Worm (Caenorhabditis elegans): Measurements from ENCODE around the gene col-183.

The col-183 gene

ce11 chrX:13514384-13514783 is 46.8 kb upstream of the col-183 start (continued):
- peak; percentile 97 for TF ChIP-seq nhr-47 (tag; optimal IDR thresholded peaks at IDR 0.05)
- peak; percentile 94 for TF ChIP-seq nhr-19 (GFP tag; conservative IDR thresholded peaks at IDR 0.05)
- TF ChIP-seq Y116A8C.19 (tag; optimal IDR thresholded peaks at IDR 0.05; ENCODE audit: borderline replicate concordance): no peak
- no peak for TF ChIP-seq ama-1 (optimal IDR thresholded peaks at IDR 0.05)
- TF ChIP-seq rnt-1 (tag; optimal IDR thresholded peaks at IDR 0.05): peak; percentile 24
- TF ChIP-seq pax-3 (tag; optimal IDR thresholded peaks at IDR 0.05): peak; percentile 63
- TF ChIP-seq zip-4 (GFP tag; optimal IDR thresholded peaks at IDR 0.05): peak; percentile 91
- TF ChIP-seq ztf-11 (tag; optimal IDR thresholded peaks at IDR 0.05): peak; percentile 47 to 69
- TF ChIP-seq lin-39 (tag; optimal IDR thresholded peaks at IDR 0.05): peak; percentile 96
- TF ChIP-seq unc-62 (GFP tag; optimal IDR thresholded peaks at IDR 0.05): no peak
- peak; percentile 93 for TF ChIP-seq fos-1 (tag; optimal IDR thresholded peaks at IDR 0.05)
- TF ChIP-seq dpl-1 (GFP tag; optimal IDR thresholded peaks at IDR 0.05): peak; percentile 38 to 46 (median 40)
- peak; percentile 72 for TF ChIP-seq fkh-4 (tag; optimal IDR thresholded peaks at IDR 0.05; ENCODE audit: borderline replicate concordance)
- no peak for TF ChIP-seq C34B4.2 (tag; optimal IDR thresholded peaks at IDR 0.05)
- TF ChIP-seq dsc-1 (tag; optimal IDR thresholded peaks at IDR 0.05): peak; percentile 98
- no peak for TF ChIP-seq F16B12.6 (tag; optimal IDR thresholded peaks at IDR 0.05)
- peak; percentile 32 for TF ChIP-seq C04F5.9 (tag; optimal IDR thresholded peaks at IDR 0.05)
- peak; percentile 97 for TF ChIP-seq C16A3.4 (tag; optimal IDR thresholded peaks at IDR 0.05)
- peak; percentile 79 for TF ChIP-seq pqm-1 (tag; optimal IDR thresholded peaks at IDR 0.05)
- TF ChIP-seq nhr-20 (tag; optimal IDR thresholded peaks at IDR 0.05): peak; percentile 91
- no peak for TF ChIP-seq hlh-4 (tag; optimal IDR thresholded peaks at IDR 0.05)
- peak; percentile 64 for TF ChIP-seq isw-1 (GFP tag; IDR thresholded peaks at IDR 0.05)
- no peak for TF ChIP-seq aha-1 (tag; optimal IDR thresholded peaks at IDR 0.05)
- no peak for TF ChIP-seq ces-1 (GFP tag; optimal IDR thresholded peaks at IDR 0.05)
- TF ChIP-seq lin-13 (GFP tag; optimal IDR thresholded peaks at IDR 0.05): peak; percentile 77
- TF ChIP-seq ceh-82 (tag; optimal IDR thresholded peaks at IDR 0.05): peak; percentile 90 to 96 (median 94)
- no peak for TF ChIP-seq nhr-84 (tag; optimal IDR thresholded peaks at IDR 0.05)
- peak; percentile 85 for TF ChIP-seq grh-1 (GFP tag; IDR thresholded peaks at IDR 0.05)
- TF ChIP-seq blmp-1 (tag; optimal IDR thresholded peaks at IDR 0.05): peak; percentile 27
- peak; percentile 84 for TF ChIP-seq egl-13 (tag; optimal IDR thresholded peaks at IDR 0.05)
- peak; percentile 83 for TF ChIP-seq mab-9 (GFP tag; IDR thresholded peaks at IDR 0.05)
- TF ChIP-seq swsn-7 (tag; optimal IDR thresholded peaks at IDR 0.05): peak; percentile 89
- peak; percentile 95 for TF ChIP-seq fkh-10 (GFP tag; optimal IDR thresholded peaks at IDR 0.05)
- TF ChIP-seq mef-2 (tag; optimal IDR thresholded peaks at IDR 0.05): peak; percentile 61
- TF ChIP-seq fkh-8 (tag; optimal IDR thresholded peaks at IDR 0.05): peak; percentile 82
- peak; percentile 94 for TF ChIP-seq mep-1 (tag; optimal IDR thresholded peaks at IDR 0.05)
- TF ChIP-seq lsy-2 (tag; optimal IDR thresholded peaks at IDR 0.05): peak; percentile 88
- TF ChIP-seq nhr-77 (tag; optimal IDR thresholded peaks at IDR 0.05): peak; percentile 87
- TF ChIP-seq egl-27 (tag; optimal IDR thresholded peaks at IDR 0.05): peak; percentile 12
- peak; percentile 97 for TF ChIP-seq ceh-8 (GFP tag; optimal IDR thresholded peaks at IDR 0.05)

DNA sequence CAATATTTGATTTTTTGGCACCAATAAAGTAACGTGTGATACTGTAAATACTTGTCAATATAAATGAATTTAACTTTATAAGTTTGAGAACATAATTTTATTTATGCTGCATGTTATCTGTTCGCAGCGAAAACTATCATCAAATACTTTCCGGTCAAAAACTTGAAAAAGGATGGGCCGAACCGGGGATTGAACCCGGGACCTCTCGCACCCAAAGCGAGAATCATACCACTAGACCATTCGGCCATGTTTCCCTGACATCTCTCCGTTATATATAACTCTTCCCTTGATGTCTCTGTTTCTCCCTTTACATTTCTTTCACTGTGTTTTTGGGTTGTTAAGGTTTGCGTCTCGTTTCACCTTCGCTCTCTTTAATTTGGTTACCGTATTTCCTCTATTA is 44.2 kb upstream of the col-183 start:
- TF ChIP-seq ztf-11 (tag; optimal IDR thresholded peaks at IDR 0.05) (peak in 1 of 2 experiments; percentile 32), lsy-2 (tag; optimal IDR thresholded peaks at IDR 0.05) (peak; percentile 23 to 54), nhr-47 (tag; optimal IDR thresholded peaks at IDR 0.05) (peak; percentile 76), skn-1 (tag; optimal IDR thresholded peaks at IDR 0.05) (peak; percentile 31), tbx-2 (tag; optimal IDR thresholded peaks at IDR 0.05) (peak; percentile 29), snu-23 (GFP tag; optimal IDR thresholded peaks at IDR 0.05) (peak; percentile 79), dpl-1 (GFP tag; optimal IDR thresholded peaks at IDR 0.05) (peak in 1 of 3 experiments; percentile 19), ceh-63 (GFP tag; optimal IDR thresholded peaks at IDR 0.05) (no peak), irx-1 (tag; optimal IDR thresholded peaks at IDR 0.05) (peak; percentile 39), nhr-71 (tag; optimal IDR thresholded peaks at IDR 0.05) (peak; percentile 64), jun-1 (tag; optimal IDR thresholded peaks at IDR 0.05) (peak; percentile 22), mep-1 (tag; optimal IDR thresholded peaks at IDR 0.05) (peak; percentile 50), nhr-20 (tag; optimal IDR thresholded peaks at IDR 0.05) (peak; percentile 61), sptf-1 (tag; optimal IDR thresholded peaks at IDR 0.05) (no peak), mab-9 (GFP tag; IDR thresholded peaks at IDR 0.05) (no peak), mdl-1 (tag; optimal IDR thresholded peaks at IDR 0.05) (peak in 1 of 2 experiments; percentile 55), efl-1 (optimal IDR thresholded peaks at IDR 0.05) (peak; percentile 5 to 11), efl-1 (GFP tag; optimal IDR thresholded peaks at IDR 0.05 in 1 of 2) (peak in 1 of 2 experiments; percentile 92), efl-3 (GFP tag; optimal IDR thresholded peaks at IDR 0.05) (no peak), ceh-82 (tag; optimal IDR thresholded peaks at IDR 0.05) (peak in 2 of 3 experiments; percentile 6 to 46), lin-35 (GFP tag; optimal IDR thresholded peaks at IDR 0.05) (peak; percentile 27 to 54), nhr-85 (tag) (peak; percentile 62)

Data from whole organism, L1 larva.